Worm (Caenorhabditis elegans) whole organism, early embryonic: ENCODE data around the gene F36H12.4.

ENCODE experiments used
- B0310.2 ChIP-seq: sonication (generic microtip); optimal IDR thresholded peaks from 2 replicates; lab custom pipeline; 2016; ENCODE audit warnings: mild to moderate bottlenecking, missing genetic modification characterization, missing compliant biosample characterization
- F13C5.2 ChIP-seq: sonication (generic microtip); optimal IDR thresholded peaks from 2 replicates; lab custom pipeline; 2017; ENCODE audit warnings: mild to moderate bottlenecking, missing genetic modification characterization, inconsistent platforms, missing compliant biosample characterization
- aly-1 ChIP-seq: sonication (generic microtip); optimal IDR thresholded peaks from 2 replicates; lab custom pipeline; 2016; ENCODE audit warnings: missing genetic modification characterization, missing compliant biosample characterization
- ama-1 ChIP-seq: fragments of 150-350 bp; optimal IDR thresholded peaks from 2 replicates; lab custom pipeline; 2014
- ceh-13 ChIP-seq: fragments of 200-800 bp; sonication (Bioruptor generic); optimal IDR thresholded peaks from 2 replicates; lab custom pipeline; 2018; ENCODE audit warnings: mild to moderate bottlenecking, missing genetic modification characterization, missing compliant biosample characterization
- ceh-36 ChIP-seq: sonication (generic microtip); optimal IDR thresholded peaks from 2 replicates; lab custom pipeline; 2016; ENCODE audit warnings: missing genetic modification characterization, inconsistent platforms, missing compliant biosample characterization
- flt-1 ChIP-seq: fragments of 200-800 bp; sonication (Bioruptor generic); IDR thresholded peaks from 2 replicates; pipeline ENCODE4 v1.3.6; 2022; ENCODE audit warnings: missing genetic modification characterization, missing compliant biosample characterization
- hmbx-1 ChIP-seq: sonication (generic microtip); optimal IDR thresholded peaks from 2 replicates; lab custom pipeline; 2016; ENCODE audit warnings: mild to moderate bottlenecking, missing genetic modification characterization, missing compliant biosample characterization
- hmg-4 ChIP-seq: fragments of 200-800 bp; sonication (Bioruptor generic); optimal IDR thresholded peaks from 2 replicates; lab custom pipeline; 2018; ENCODE audit warnings: mild to moderate bottlenecking, missing genetic modification characterization, missing compliant biosample characterization
- pes-1 ChIP-seq: fragments of 200-800 bp; sonication (Bioruptor generic); IDR thresholded peaks from 2 replicates; pipeline ENCODE4 v1.3.6; 2022; ENCODE audit warnings: missing genetic modification reagents, missing genetic modification characterization, missing compliant biosample characterization
- sea-1 ChIP-seq: fragments of 200-800 bp; sonication (Bioruptor generic); conservative IDR thresholded peaks from 2 replicates; pipeline ENCODE4 v1.3.6; 2022; ENCODE audit warnings: missing genetic modification characterization, missing compliant biosample characterization
- tbx-37 ChIP-seq: fragments of 200-800 bp; sonication (Bioruptor generic); conservative IDR thresholded peaks from 2 replicates; pipeline ENCODE4 v1.3.6; 2022; ENCODE audit warnings: missing genetic modification reagents, missing genetic modification characterization, missing compliant biosample characterization
- tra-4 ChIP-seq: sonication (generic microtip); optimal IDR thresholded peaks from 2 replicates; lab custom pipeline; 2017; ENCODE audit warnings: missing genetic modification characterization, missing compliant biosample characterization

ce11 chrIV:5287190-5287589 is 18.3 kb downstream of the F36H12.4 start:
- TF ChIP-seq flt-1 (GFP tag; lab: Robert Waterston, UW): no peak
- TF ChIP-seq tbx-37 (GFP tag; lab: Robert Waterston, UW): no peak
- no peak for TF ChIP-seq aly-1 (tag; lab: Kevin White, UChicago)
- no peak for TF ChIP-seq hmbx-1 (tag; lab: Kevin White, UChicago)
- TF ChIP-seq tra-4 (tag; lab: Kevin White, UChicago): no peak
- no peak for TF ChIP-seq ama-1 (lab: Kevin White, UChicago)
- no peak for TF ChIP-seq hmg-4 (GFP tag; lab: Kevin White, UChicago)
- TF ChIP-seq F13C5.2 (tag; lab: Kevin White, UChicago): no peak
- TF ChIP-seq ceh-36 (tag; lab: Kevin White, UChicago): no peak
- no peak for TF ChIP-seq pes-1
- TF ChIP-seq sea-1 (GFP tag; lab: Robert Waterston, UW): no peak
- TF ChIP-seq B0310.2: no peak
- TF ChIP-seq ceh-13 (GFP tag; lab: Kevin White, UChicago): no peak
